Fruit fly (Drosophila melanogaster) whole organism: ENCODE data around the gene temp.
A peak's percentile ranks its signal among the peaks of the same experiment; 100 is the strongest.

ENCODE experiments used
- CG8478 ChIP-seq: fragments of >200 bp; optimal IDR thresholded peaks from 2 replicates; lab custom pipeline; 2018; ENCODE audit warnings: inconsistent platforms
- Dll ChIP-seq: fragments of >200 bp; optimal IDR thresholded peaks from 2 replicates; lab custom pipeline; 2017
- EcR ChIP-seq, 2 experiments: fragments of >200 bp; optimal IDR thresholded peaks; 2 replicates each; lab custom pipeline; 2017; ENCODE audit warnings: missing biosample characterization in 2 of 2, missing genetic modification characterization in 2 of 2, missing genetic modification reagents in 2 of 2
- pan ChIP-seq: fragments of >200 bp; optimal IDR thresholded peaks from 2 replicates; lab custom pipeline; 2017
- psq ChIP-seq: fragments of >200 bp; optimal IDR thresholded peaks from 2 replicates; lab custom pipeline; 2017
- usp ChIP-seq: fragments of >200 bp; optimal IDR thresholded peaks from 2 replicates; lab custom pipeline; 2017; ENCODE audit warnings: missing biosample characterization, missing genetic modification characterization, mixed read lengths

Gene temp

DNA sequence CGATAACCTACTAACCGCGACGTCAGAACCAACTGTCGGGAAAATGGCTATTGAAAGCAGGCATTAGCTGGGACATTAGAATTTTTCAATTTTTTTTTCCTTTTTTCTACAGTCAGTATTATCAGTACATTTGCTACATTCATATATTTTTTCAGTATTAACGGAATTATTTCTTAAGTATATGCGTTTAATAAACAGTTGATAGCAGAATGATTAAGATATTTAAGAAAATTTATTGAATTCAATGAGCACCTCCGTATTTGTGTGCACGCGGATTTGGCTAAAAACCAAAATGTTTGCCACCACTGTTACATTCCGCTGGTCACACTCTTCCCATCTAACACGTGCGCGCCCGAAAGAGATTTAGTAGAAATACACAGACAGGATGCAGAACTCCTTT lies at the start of gene temp, which contains the start of gene CG3071:
TSS of gene temp (minus strand) at position 5 of the 400 bp plus-strand sequence.
TSS of gene CG3071 (plus strand) at position 327 of the 400 bp plus-strand sequence.
- TF ChIP-seq CG8478 (lab: Kevin White, UChicago) = no peak
- no peak for TF ChIP-seq usp
- no peak for TF ChIP-seq EcR (GFP tag; optimal IDR thresholded peaks at IDR 0.05; lab: Kevin White, UChicago)
- TF ChIP-seq pan (lab: Kevin White, UChicago) = no peak
- TF ChIP-seq Dll (lab: Kevin White, UChicago) = no peak
- no peak for TF ChIP-seq psq

DNA sequence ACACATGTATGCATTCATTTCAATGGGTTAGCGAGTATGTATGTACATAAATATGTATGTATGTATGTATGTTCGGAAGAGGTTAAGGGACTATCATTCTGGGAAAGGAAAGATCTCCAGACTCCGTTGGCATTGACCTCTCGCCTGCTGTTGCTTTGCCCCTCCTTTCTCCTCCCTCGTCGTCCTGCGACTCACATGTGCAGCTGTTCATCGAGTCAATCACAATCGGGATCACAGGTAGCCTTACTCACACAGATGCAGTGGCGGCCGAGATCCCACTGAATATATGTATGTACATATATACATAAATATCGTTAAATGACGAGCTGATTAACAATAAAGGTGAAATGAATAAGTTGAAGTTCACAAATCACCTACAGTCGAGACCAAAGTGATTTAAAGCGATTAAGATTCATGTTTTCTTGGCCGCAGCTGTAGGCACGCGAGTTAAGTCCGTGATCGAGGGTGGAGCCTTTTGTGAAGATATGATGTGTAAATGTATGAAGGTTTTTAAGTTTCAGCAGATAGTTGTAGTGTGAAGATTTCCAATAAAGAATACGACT lies 46.2 kb upstream of the temp start:
- no peak for TF ChIP-seq pan (lab: Kevin White, UChicago)
- TF ChIP-seq Dll (lab: Kevin White, UChicago) = no peak
- no peak for TF ChIP-seq usp
- TF ChIP-seq EcR (GFP tag; optimal IDR thresholded peaks at IDR 0.05; lab: Kevin White, UChicago) = no peak
- TF ChIP-seq psq = no peak
- no peak for TF ChIP-seq CG8478 (lab: Kevin White, UChicago)

DNA sequence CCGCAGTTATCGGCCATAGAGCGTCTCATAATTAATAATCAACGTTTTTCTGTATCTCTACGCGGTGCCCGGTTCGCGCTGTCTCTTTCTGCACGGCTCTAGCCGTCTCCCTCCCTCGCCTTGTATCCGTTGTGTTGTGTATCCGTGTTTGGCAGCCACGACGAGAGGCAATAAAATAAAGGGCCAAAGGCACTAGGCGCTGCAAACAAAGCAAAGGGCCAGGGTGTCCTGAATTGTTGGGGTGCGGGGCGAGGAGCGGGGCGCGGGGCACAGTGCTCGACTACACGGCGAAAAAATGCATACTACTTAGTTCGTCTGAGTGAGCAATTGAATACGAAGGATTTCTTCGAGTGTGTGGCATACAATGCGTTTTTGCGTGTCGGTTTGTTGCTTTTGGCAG lies 45.2 kb upstream of the temp start:
- TF ChIP-seq CG8478 (lab: Kevin White, UChicago) = no peak
- no peak for TF ChIP-seq EcR (GFP tag; optimal IDR thresholded peaks at IDR 0.05; lab: Kevin White, UChicago)

DNA sequence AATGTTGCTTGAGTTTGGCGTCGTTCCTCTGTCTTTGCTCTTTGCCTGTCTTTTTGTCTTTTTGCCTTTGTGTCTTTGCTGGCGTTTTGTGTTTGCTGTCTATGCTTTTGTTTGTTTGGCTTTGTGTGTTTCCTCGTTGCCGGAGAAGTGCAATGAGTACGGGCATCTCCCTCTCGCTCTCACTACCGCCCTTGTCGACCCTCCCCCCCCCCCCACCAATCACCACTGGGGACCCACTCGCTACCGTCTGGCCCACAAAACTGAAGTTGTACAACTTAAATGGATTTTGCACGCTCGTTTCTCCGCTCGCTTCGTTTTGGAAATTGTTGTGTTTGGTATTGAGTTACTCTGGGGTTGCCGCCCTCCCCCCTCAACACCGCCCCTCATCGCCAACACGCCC lies 44.4 kb upstream of the temp start:
- TF ChIP-seq usp (no peak), CG8478 (lab: Kevin White, UChicago) (no peak), psq (no peak), Dll (lab: Kevin White, UChicago) (no peak), pan (lab: Kevin White, UChicago) (no peak), EcR (GFP tag; optimal IDR thresholded peaks at IDR 0.05; lab: Kevin White, UChicago) (no peak)

DNA sequence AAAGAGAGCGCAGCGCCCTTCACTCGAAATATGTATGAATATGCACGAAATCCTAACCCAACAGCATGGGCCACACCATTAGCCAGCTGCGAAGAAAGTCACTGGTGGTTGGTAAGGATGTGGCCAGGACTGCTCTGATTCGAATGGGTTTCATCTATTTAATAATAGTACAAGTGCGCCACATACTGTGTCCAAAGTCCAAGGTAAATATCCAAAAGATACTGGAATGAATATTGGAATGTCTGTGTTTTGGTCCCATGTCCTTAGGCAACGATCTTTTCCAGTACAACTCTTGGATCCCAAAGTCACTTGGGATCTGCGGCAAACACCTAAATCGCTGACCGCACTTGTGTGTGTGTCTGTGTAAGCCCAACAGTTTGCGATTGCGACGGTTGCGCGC lies 44.0 kb upstream of the temp start:
- TF ChIP-seq psq = no peak
- TF ChIP-seq Dll (lab: Kevin White, UChicago) = peak; percentile 24

DNA sequence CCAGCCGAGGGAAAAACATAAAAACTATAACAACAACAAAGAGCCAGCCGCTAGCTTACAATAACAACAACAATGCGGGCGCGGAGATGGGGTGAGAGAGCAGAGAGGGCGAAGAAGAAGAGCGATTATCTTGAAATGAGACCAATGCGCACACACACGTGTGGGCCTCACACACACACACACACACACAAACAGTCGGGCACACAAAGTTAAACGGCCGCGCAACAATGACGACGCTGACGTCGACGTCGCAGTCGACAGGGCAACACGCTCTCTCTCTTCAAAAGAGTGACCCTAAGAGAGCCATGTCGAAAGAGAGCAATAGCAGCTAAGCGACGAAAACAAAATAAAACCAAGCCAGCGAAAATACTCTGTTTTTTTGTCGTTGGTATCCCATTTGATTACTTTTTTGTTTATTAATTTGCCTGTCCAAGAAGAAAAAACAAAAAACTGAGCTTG lies 43.6 kb upstream of the temp start:
- TF ChIP-seq Dll (lab: Kevin White, UChicago) = peak; percentile 54
- TF ChIP-seq EcR (GFP tag; optimal IDR thresholded peaks at IDR 0.05; lab: Kevin White, UChicago) = no peak
- TF ChIP-seq psq = no peak
- no peak for TF ChIP-seq usp
- no peak for TF ChIP-seq CG8478 (lab: Kevin White, UChicago)
- TF ChIP-seq pan (lab: Kevin White, UChicago) = no peak

DNA sequence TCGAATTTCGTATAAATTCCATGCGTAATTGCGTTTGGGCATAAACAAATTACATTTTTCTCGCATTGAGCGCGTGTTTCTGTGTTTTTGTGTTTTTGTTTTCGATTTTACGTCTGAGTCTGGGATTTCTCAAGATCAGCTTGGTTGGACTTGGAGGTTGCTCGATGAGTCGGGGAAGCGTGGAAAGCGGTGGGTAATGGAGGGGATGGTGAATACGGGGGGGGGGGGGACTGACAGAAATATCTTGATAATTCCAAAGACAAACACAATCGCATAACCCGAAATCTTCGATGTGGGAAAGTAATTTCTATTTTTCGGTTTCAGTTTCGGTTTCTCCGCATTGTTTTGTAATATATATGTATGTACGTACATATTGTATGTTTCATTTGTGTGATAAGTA lies 43.0 kb upstream of the temp start:
- TF ChIP-seq pan (lab: Kevin White, UChicago) (no peak), EcR (GFP tag; optimal IDR thresholded peaks at IDR 0.05; lab: Kevin White, UChicago) (no peak), usp (no peak), Dll (lab: Kevin White, UChicago) (no peak)

DNA sequence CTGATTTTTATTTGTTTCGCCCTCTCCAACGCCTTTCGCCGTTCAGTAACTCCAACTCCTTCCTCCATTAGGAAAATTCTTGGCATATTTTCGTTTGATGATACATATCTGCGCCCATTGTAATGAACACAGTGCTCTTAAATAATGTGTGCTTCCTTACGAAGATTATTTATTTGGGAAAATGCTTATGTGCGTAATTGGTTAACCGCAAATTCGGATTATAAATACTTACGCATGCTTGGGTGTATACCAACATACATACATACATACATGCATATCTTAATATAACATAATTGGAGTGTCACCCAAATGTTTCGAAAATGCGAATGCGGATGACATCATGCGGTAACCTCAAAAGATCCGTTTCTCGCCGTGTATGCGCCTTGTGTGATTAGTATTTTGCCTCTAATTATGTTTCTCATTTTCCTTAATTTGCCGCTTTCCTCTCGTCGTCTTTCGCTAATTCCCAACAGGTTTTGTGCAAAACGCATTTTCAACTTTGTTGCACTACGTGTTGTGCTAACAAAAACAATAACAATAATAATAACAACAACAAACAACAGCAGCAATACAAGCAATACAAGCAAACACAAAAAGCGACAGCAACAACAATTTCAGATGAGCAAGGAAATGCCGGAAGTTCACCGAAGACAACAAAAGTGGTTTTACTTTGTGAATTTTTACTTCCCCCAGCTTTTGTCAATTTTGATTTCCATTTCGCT lies 42.4 kb upstream of the temp start:
- TF ChIP-seq EcR (GFP tag; optimal IDR thresholded peaks at IDR 0.05; lab: Kevin White, UChicago) (no peak), Dll (lab: Kevin White, UChicago) (no peak)

DNA sequence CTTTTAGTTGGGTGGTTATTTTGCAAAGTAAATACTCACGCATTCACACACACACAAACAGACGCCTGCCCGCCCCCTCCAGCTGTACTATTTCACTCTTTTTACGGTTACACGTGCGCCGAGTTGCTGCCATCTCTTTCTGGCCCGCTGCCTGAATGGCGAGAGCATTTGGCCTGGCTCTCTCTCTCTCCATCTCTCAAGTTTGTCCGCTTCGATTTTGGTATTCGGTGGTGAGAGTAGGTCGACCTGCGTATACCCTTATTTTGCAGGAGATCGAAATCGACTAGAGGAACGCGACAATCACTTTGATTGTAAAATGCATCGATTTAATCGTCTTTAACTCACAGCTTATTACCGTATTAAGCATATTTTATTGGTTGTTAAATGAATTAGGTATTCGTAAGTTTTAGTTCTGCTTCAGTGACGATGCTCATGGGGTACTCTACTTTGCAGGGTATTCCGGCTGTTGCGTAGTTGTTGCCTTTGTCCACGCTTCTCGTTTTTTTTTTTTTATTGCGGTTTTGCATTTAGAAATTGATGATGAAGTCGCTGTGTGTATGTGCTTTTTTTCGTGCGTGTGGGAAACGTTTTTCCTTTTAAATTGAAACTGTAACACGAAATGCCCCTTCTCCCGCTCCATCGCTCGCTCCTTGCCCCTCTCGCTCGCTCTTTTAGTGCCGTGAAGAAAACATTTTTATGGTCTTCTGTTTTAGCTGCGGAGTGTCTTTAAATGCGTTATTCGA lies 41.6 kb upstream of the temp start:
- TF ChIP-seq EcR (GFP tag; optimal IDR thresholded peaks at IDR 0.05; lab: Kevin White, UChicago) = no peak
- no peak for TF ChIP-seq usp
- no peak for TF ChIP-seq CG8478 (lab: Kevin White, UChicago)
- peak; percentile 80 for TF ChIP-seq Dll (lab: Kevin White, UChicago)
- TF ChIP-seq pan (lab: Kevin White, UChicago) = no peak
- TF ChIP-seq psq = no peak

DNA sequence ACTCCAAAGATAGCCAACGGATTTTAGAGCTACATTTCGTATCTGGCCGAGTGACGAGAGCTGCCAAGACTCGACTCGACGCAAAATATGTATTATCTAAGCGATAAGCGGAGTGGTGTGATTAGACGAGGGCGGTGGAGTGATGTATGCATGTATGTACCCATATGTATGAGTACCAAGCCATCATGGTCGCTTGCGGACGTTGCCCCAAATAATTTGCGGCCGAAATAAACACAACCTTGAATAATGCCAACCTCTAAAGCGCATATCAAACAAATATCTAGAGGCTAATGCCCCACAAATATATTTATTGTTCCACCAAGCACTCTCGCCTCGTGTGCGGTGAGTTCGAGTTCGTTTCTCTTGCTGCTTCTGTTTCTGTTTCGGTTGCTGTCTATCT lies 40.6 kb upstream of the temp start:
- TF ChIP-seq usp = no peak
- no peak for TF ChIP-seq psq
- no peak for TF ChIP-seq CG8478 (lab: Kevin White, UChicago)
- TF ChIP-seq pan (lab: Kevin White, UChicago) = no peak
- TF ChIP-seq Dll (lab: Kevin White, UChicago) = no peak
- no peak for TF ChIP-seq EcR (GFP tag; optimal IDR thresholded peaks at IDR 0.05; lab: Kevin White, UChicago)

DNA sequence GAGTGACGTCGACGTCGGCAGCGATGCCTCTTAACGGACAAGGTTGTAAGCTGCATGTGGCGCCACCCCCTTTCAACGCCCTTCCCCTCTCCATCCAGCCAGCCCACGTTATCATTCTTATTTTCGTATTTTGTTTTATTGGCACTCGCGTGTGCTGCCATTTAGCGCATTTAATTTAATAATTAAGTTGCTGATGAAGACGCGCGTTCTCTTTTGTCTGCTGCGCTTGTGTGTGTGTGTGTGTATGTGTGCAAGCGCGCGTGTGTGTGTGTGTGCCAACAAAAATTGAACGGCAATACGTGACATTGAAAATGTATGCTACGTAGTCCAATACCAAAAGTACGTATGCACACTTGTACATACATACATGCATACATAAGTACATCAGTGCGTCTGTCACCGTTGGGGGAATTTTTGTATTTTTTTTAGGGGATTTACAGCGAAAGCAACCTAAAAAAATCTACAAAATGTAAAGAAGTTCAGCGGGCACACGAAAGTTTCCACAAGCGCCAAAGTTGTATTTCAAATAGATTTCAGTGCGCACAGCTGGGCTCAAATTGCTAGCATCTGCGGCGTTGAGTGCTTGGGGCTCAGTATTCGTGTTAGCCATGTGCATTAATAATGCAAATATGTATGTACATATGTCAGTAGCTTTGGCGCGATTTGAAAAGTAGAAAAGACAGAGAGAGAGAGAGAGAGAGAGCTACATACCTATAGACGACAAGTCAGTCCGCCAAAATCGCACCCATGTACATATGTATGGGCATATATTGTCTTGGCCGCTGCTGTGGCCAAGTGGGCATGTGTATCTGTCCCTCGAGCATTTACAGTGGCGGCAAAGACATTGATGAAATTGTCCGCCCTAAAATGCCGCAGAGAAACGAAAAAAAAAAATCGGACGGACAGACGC lies 39.6 kb upstream of the temp start:
- TF ChIP-seq CG8478 (lab: Kevin White, UChicago) (no peak), Dll (lab: Kevin White, UChicago) (no peak), pan (lab: Kevin White, UChicago) (no peak), psq (no peak), EcR (GFP tag; optimal IDR thresholded peaks at IDR 0.05; lab: Kevin White, UChicago) (no peak), usp (no peak)
